Worm (Caenorhabditis elegans): ENCODE measurements around the gene glb-16.

DNA sequence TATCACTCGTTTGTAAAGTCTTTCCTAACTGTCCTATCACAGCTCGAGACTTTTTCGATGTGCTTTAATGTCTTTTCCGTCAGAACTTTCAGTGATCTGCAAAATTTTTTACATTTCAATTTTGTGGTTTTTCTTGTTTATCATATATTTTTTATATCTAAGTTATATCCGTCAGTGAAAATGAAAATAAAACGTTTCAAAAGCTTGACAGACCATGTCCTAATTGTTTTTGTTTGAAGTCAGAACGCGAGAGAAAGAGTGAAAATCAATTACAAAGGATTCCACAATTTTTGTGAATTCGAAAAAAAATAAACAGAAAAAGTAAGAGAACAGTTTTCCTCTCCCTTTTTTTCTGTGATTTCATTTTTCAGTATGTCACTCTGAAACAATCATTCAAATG, 8.2 kb upstream of the glb-16 start, which contains the start of gene F46C8.1:
- TF ChIP-seq ztf-29 (GFP tag; IDR thresholded peaks at IDR 0.05), result no peak
- no peak for TF ChIP-seq T22C8.4 (GFP tag; IDR thresholded peaks at IDR 0.05)
- no peak for TF ChIP-seq cog-1 (tag; optimal IDR thresholded peaks at IDR 0.05)
- TF ChIP-seq flt-1 (GFP tag; IDR thresholded peaks at IDR 0.05), result no peak
- TF ChIP-seq ztf-23 (GFP tag; IDR thresholded peaks at IDR 0.05), result no peak
